Worm (Caenorhabditis elegans) whole organism, young adult: ENCODE results near the gene lido-8.
"Not testable (repeated sequence)": the region's sequence is repeated elsewhere in the genome, so short reads cannot be mapped to it uniquely, and the experiment has no call there.

Experiments used
- B0261.1 ChIP-seq: sonication (generic microtip); optimal IDR thresholded peaks from 2 replicates; lab custom pipeline; 2016; ENCODE audit warnings: mild to moderate bottlenecking, missing genetic modification characterization, moderate library complexity, missing compliant biosample characterization
- D2030.7 ChIP-seq: fragments of 200-800 bp; sonication (Bioruptor generic); IDR thresholded peaks from 2 replicates; pipeline ENCODE4 v1.3.6; 2022; ENCODE audit warnings: missing genetic modification reagents, missing genetic modification characterization, missing compliant biosample characterization
- F39B2.1 ChIP-seq: fragments of 200-800 bp; sonication (Bioruptor generic); IDR thresholded peaks from 2 replicates; pipeline ENCODE4 v1.3.6; 2022; ENCODE audit warnings: missing genetic modification reagents, missing genetic modification characterization, missing compliant biosample characterization
- Y53F4B.3 ChIP-seq: fragments of 200-800 bp; sonication (Bioruptor generic); IDR thresholded peaks from 2 replicates; pipeline ENCODE4 v1.3.6; 2022; ENCODE audit warnings: missing genetic modification reagents, missing genetic modification characterization, missing compliant biosample characterization
- Y53G8AR.9 ChIP-seq: fragments of 200-800 bp; sonication (Bioruptor generic); conservative IDR thresholded peaks from 2 replicates; pipeline ENCODE4 v1.3.6; 2022; ENCODE audit warnings: missing genetic modification reagents, missing genetic modification characterization, missing compliant biosample characterization
- athp-1 ChIP-seq: sonication (generic microtip); optimal IDR thresholded peaks from 2 replicates; lab custom pipeline; 2017; ENCODE audit warnings: mild to moderate bottlenecking, missing genetic modification characterization, missing compliant biosample characterization
- cebp-2 ChIP-seq: fragments of 200-800 bp; sonication (Bioruptor generic); IDR thresholded peaks from 2 replicates; pipeline ENCODE4 v1.3.6; 2022; ENCODE audit warnings: missing genetic modification characterization, missing compliant biosample characterization
- ceh-27 ChIP-seq: fragments of 200-800 bp; sonication (Bioruptor generic); optimal IDR thresholded peaks from 2 replicates; lab custom pipeline; 2018; ENCODE audit warnings: mild to moderate bottlenecking, missing genetic modification characterization, moderate library complexity, missing compliant biosample characterization
- dox-1 ChIP-seq: fragments of 200-800 bp; sonication (Bioruptor generic); IDR thresholded peaks from 2 replicates; pipeline ENCODE4 v1.3.6; 2022; ENCODE audit warnings: missing genetic modification reagents, missing genetic modification characterization, missing compliant biosample characterization
- efl-1 ChIP-seq: fragments of 150-350 bp; optimal IDR thresholded peaks from 2 replicates; lab custom pipeline; 2014; ENCODE audit warnings: missing biosample characterization, missing genetic modification reagents, missing genetic modification characterization
- egl-44 ChIP-seq: fragments of 200-800 bp; sonication (Bioruptor generic); IDR thresholded peaks from 2 replicates; pipeline ENCODE4 v1.3.6; 2022; ENCODE audit warnings: missing genetic modification reagents, missing genetic modification characterization, missing compliant biosample characterization
- ekl-4 ChIP-seq: fragments of 200-800 bp; sonication (Bioruptor generic); IDR thresholded peaks from 2 replicates; pipeline ENCODE4 v1.3.6; 2022; ENCODE audit warnings: missing genetic modification reagents, missing genetic modification characterization, missing compliant biosample characterization
- gei-17 ChIP-seq: fragments of 200-800 bp; sonication (Bioruptor generic); optimal IDR thresholded peaks from 2 replicates; lab custom pipeline; 2018; ENCODE audit warnings: mild to moderate bottlenecking, missing genetic modification characterization, missing compliant biosample characterization
- hmg-1.2 ChIP-seq: fragments of 200-800 bp; sonication (Bioruptor generic); IDR thresholded peaks from 2 replicates; pipeline ENCODE4 v1.3.6; 2022; ENCODE audit warnings: missing genetic modification reagents, missing genetic modification characterization, missing compliant biosample characterization
- lin-54 ChIP-seq: fragments of 200-800 bp; sonication (Bioruptor generic); optimal IDR thresholded peaks from 2 replicates; lab custom pipeline; 2018; ENCODE audit warnings: mild to moderate bottlenecking, missing genetic modification characterization, missing compliant biosample characterization
- lsy-27 ChIP-seq: sonication (generic microtip); optimal IDR thresholded peaks from 2 replicates; lab custom pipeline; 2017; ENCODE audit warnings: missing genetic modification characterization, mild to moderate bottlenecking, missing compliant biosample characterization, antibody characterized with exemption, missing genotype, borderline replicate concordance; ENCODE audit not compliant: insufficient read depth
- madf-10 ChIP-seq: sonication (generic microtip); optimal IDR thresholded peaks from 2 replicates; lab custom pipeline; 2016; ENCODE audit warnings: mild to moderate bottlenecking, missing genetic modification characterization, missing compliant biosample characterization
- madf-6 ChIP-seq: fragments of 200-800 bp; sonication (Bioruptor generic); IDR thresholded peaks from 2 replicates; pipeline ENCODE4 v1.3.6; 2022; ENCODE audit warnings: missing genetic modification reagents, missing genetic modification characterization, missing compliant biosample characterization
- nfya-1 ChIP-seq: sonication (generic microtip); optimal IDR thresholded peaks from 2 replicates; lab custom pipeline; 2017; ENCODE audit warnings: antibody characterized with exemption, missing compliant biosample characterization, missing genetic modification characterization, borderline replicate concordance; ENCODE audit not compliant: insufficient read depth
- nfyb-1 ChIP-seq: fragments of 200-800 bp; sonication (Bioruptor generic); IDR thresholded peaks from 2 replicates; pipeline ENCODE4 v1.3.6; 2022; ENCODE audit warnings: missing genetic modification reagents, missing genetic modification characterization, missing compliant biosample characterization
- nhr-90 ChIP-seq: sonication (generic microtip); optimal IDR thresholded peaks from 2 replicates; lab custom pipeline; 2016; ENCODE audit warnings: missing genotype, mild to moderate bottlenecking, missing genetic modification characterization, missing compliant biosample characterization
- pbrm-1 ChIP-seq: fragments of 200-800 bp; sonication (Bioruptor generic); IDR thresholded peaks from 2 replicates; pipeline ENCODE4 v1.3.6; 2022; ENCODE audit warnings: missing genetic modification reagents, missing genetic modification characterization, missing compliant biosample characterization
- pha-4 ChIP-seq: fragments of 150-350 bp; sonication (generic microtip); optimal IDR thresholded peaks from 2 replicates; lab custom pipeline; 2014; ENCODE audit warnings: missing biosample characterization, missing genetic modification reagents, missing genetic modification characterization
- rcor-1 ChIP-seq: fragments of 200-800 bp; sonication (Bioruptor generic); IDR thresholded peaks from 2 replicates; pipeline ENCODE4 v1.3.6; 2022; ENCODE audit warnings: missing genetic modification reagents, missing genetic modification characterization, missing compliant biosample characterization
- rec-8 ChIP-seq, 2 experiments: sonication (generic microtip); optimal IDR thresholded peaks; 2 replicates each; lab custom pipeline; 2016; ENCODE audit warnings: mild to moderate bottlenecking in 2 of 2, missing genetic modification characterization in 2 of 2, missing genetic modification reagents in 2 of 2, missing genotype in 2 of 2, missing biosample characterization in 1 of 2, missing compliant biosample characterization in 1 of 2, moderate library complexity in 1 of 2
- rpc-1 ChIP-seq, 2 experiments: fragments of 150-350 bp in 1 of 2; sonication (generic microtip) in 1 of 2; optimal IDR thresholded peaks; 2 replicates each; lab custom pipeline; 2014 to 2018; ENCODE audit warnings: missing biosample characterization in 1 of 2, missing genetic modification characterization in 1 of 2, missing genetic modification reagents in 1 of 2, missing genotype in 1 of 2
- snpc-1.3 ChIP-seq: sonication (generic microtip); optimal IDR thresholded peaks from 2 replicates; lab custom pipeline; 2017; ENCODE audit warnings: missing genetic modification characterization, mild to moderate bottlenecking, missing compliant biosample characterization, antibody characterized with exemption, moderate library complexity, missing genotype, missing genetic modification reagents; ENCODE audit not compliant: insufficient read depth
- snpc-4 ChIP-seq, 5 experiments: fragments of 150-350 bp in 1 of 5; sonication (generic microtip) in 4 of 5; optimal IDR thresholded peaks; 2 replicates each; lab custom pipeline; 2014 to 2018; ENCODE audit warnings: missing genetic modification characterization in 5 of 5, missing biosample characterization in 3 of 5, antibody characterized with exemption in 2 of 5, mild to moderate bottlenecking in 2 of 5, missing compliant biosample characterization in 2 of 5, missing genotype in 2 of 5, moderate library complexity in 2 of 5, missing genetic modification reagents in 1 of 5
- somi-1 ChIP-seq: fragments of 200-800 bp; sonication (Bioruptor generic); optimal IDR thresholded peaks from 2 replicates; lab custom pipeline; 2018; ENCODE audit warnings: mild to moderate bottlenecking, missing genetic modification characterization, missing compliant biosample characterization
- tbp1 ChIP-seq: fragments of 200-800 bp; sonication (Bioruptor generic); optimal IDR thresholded peaks from 2 replicates; lab custom pipeline; 2018; ENCODE audit warnings: mild to moderate bottlenecking, missing genetic modification characterization, missing compliant biosample characterization
- unc-62 ChIP-seq: fragments of 150-350 bp; optimal IDR thresholded peaks from 2 replicates; lab custom pipeline; 2014; ENCODE audit warnings: missing biosample characterization, missing genetic modification reagents, missing genetic modification characterization
- xnd-1 ChIP-seq: sonication (generic microtip); optimal IDR thresholded peaks from 2 replicates; lab custom pipeline; 2016; ENCODE audit warnings: missing genotype, missing genetic modification reagents, missing genetic modification characterization, missing compliant biosample characterization
- ztf-3 ChIP-seq: fragments of 200-800 bp; sonication (Bioruptor generic); optimal IDR thresholded peaks from 2 replicates; lab custom pipeline; 2018; ENCODE audit warnings: mild to moderate bottlenecking, missing genetic modification characterization, missing compliant biosample characterization

Gene lido-8

ce11 chrII:3024655-3025054 lies 27.8 kb downstream of the lido-8 start:
- no peak for TF ChIP-seq lin-54 (GFP tag; lab: Kevin White, UChicago)
- no peak for TF ChIP-seq ekl-4 (GFP tag; lab: Robert Waterston, UW)
- no peak for TF ChIP-seq snpc-1.3
- TF ChIP-seq madf-10 (tag; lab: Kevin White, UChicago), result no peak
- no peak for TF ChIP-seq ceh-27
- TF ChIP-seq cebp-2 (GFP tag; lab: Robert Waterston, UW), result no peak
- no peak for TF ChIP-seq F39B2.1 (GFP tag; lab: Robert Waterston, UW)
- no peak for TF ChIP-seq efl-1 (GFP tag; lab: Kevin White, UChicago)
- no peak for TF ChIP-seq D2030.7
- no peak for TF ChIP-seq unc-62

ce11 chrII:3028264-3028663 lies 31.4 kb downstream of the lido-8 start:
- no peak for TF ChIP-seq nfyb-1 (GFP tag; lab: Robert Waterston, UW)
- TF ChIP-seq Y53F4B.3, result no peak
- no peak for TF ChIP-seq pbrm-1 (GFP tag; lab: Robert Waterston, UW)
- TF ChIP-seq ztf-3 (GFP tag; lab: Kevin White, UChicago), result no peak
- no peak for TF ChIP-seq athp-1 (tag; lab: Kevin White, UChicago)
- TF ChIP-seq pha-4 (tag; lab: Kevin White, UChicago), result no peak

ce11 chrII:3030416-3030815 lies 33.6 kb downstream of the lido-8 start:
- no peak for TF ChIP-seq athp-1 (tag; lab: Kevin White, UChicago)
- TF ChIP-seq nfya-1 (tag; lab: Kevin White, UChicago), result no peak
- no peak for TF ChIP-seq rec-8 (tag; optimal IDR thresholded peaks at IDR 0.05; lab: Kevin White, UChicago)
- no peak for TF ChIP-seq nhr-90
- TF ChIP-seq egl-44 (GFP tag; lab: Robert Waterston, UW), result no peak
- TF ChIP-seq somi-1, result no peak
- TF ChIP-seq Y53G8AR.9 (GFP tag; lab: Robert Waterston, UW), result no peak
- TF ChIP-seq xnd-1 (tag; lab: Kevin White, UChicago), result no peak
- TF ChIP-seq snpc-1.3, result no peak

- TF ChIP-seq B0261.1 (tag; lab: Kevin White, UChicago), result peak; percentile 66
- TF ChIP-seq hmg-1.2 (GFP tag; lab: Robert Waterston, UW), result peak; percentile 31; the same call in 1 of the 2 replicates
- peak; percentile 37; the same call in 1 of the 2 replicates for TF ChIP-seq rcor-1 (GFP tag; lab: Robert Waterston, UW)
- not testable (repeated sequence) for TF ChIP-seq snpc-4 (GFP tag; optimal IDR thresholded peaks at IDR 0.05; lab: Kevin White, UChicago)
- peak in 2 of 4 experiments; percentile 39 to 66 for TF ChIP-seq snpc-4 (tag; optimal IDR thresholded peaks at IDR 0.05; lab: Kevin White, UChicago)
- TF ChIP-seq tbp1, result peak; percentile 84
- TF ChIP-seq dox-1 (GFP tag; lab: Robert Waterston, UW), result 0 out of 2 replicates have a peak, but pooled peaks have one; percentile 31
- peak; percentile 61; the same call in 1 of the 2 replicates for TF ChIP-seq madf-6
- TF ChIP-seq rpc-1 (optimal IDR thresholded peaks at IDR 0.05; lab: Kevin White, UChicago), result peak; percentile 26
- TF ChIP-seq rpc-1 (tag; optimal IDR thresholded peaks at IDR 0.05; lab: Kevin White, UChicago), result peak; percentile 52
Measured at ce11 chrII:3031292-3031691, 34.5 kb downstream of the lido-8 start.

ce11 chrII:3032480-3032879 lies 35.7 kb downstream of the lido-8 start, which contains the start of gene B0454.6:
Gene B0454.6, plus strand, starts transcription at chrII:3032780.
- not testable (repeated sequence) for TF ChIP-seq unc-62; lsy-27 (tag; lab: Kevin White, UChicago); gei-17 (GFP tag; lab: Kevin White, UChicago)
